Fruit fly (Drosophila melanogaster) whole organism, adult: ENCODE results near the gene RpS17.

ENCODE experiments used
- CG11617 ChIP-seq: fragments of 200-800 bp; sonication (Bioruptor generic); optimal IDR thresholded peaks from 2 replicates; lab custom pipeline; 2017; ENCODE audit warnings: mild to moderate bottlenecking, missing biosample characterization, missing genetic modification reagents, missing genetic modification characterization
- CG12768 ChIP-seq: fragments of 200-800 bp; sonication (Bioruptor generic); optimal IDR thresholded peaks from 2 replicates; lab custom pipeline; 2017; ENCODE audit warnings: missing biosample characterization, missing genetic modification characterization, mild to moderate bottlenecking, moderate library complexity, missing genetic modification reagents
- CG14711 ChIP-seq: fragments of 200-800 bp; sonication (Bioruptor generic); optimal IDR thresholded peaks from 2 replicates; lab custom pipeline; 2018; ENCODE audit warnings: missing biosample characterization, mild to moderate bottlenecking, missing genetic modification characterization, moderate library complexity
- CG1620 ChIP-seq: fragments of 200-800 bp; sonication (Bioruptor generic); optimal IDR thresholded peaks from 2 replicates; lab custom pipeline; 2016; ENCODE audit warnings: missing biosample characterization, missing genetic modification characterization
- CG33017 ChIP-seq: fragments of 200-800 bp; sonication (Bioruptor generic); optimal IDR thresholded peaks from 2 replicates; lab custom pipeline; 2018; ENCODE audit warnings: missing biosample characterization, mild to moderate bottlenecking, missing genetic modification characterization, moderate library complexity
- CG5204 ChIP-seq: fragments of 200-800 bp; sonication (Bioruptor generic); optimal IDR thresholded peaks from 2 replicates; lab custom pipeline; 2016; ENCODE audit warnings: missing biosample characterization, missing genetic modification characterization
- CG7045 ChIP-seq: fragments of 200-800 bp; sonication (Bioruptor generic); optimal IDR thresholded peaks from 2 replicates; lab custom pipeline; 2017; ENCODE audit warnings: missing biosample characterization, mild to moderate bottlenecking, missing genetic modification characterization
- CG7101 ChIP-seq: fragments of 200-800 bp; sonication (Bioruptor generic); optimal IDR thresholded peaks from 2 replicates; lab custom pipeline; 2018; ENCODE audit warnings: missing biosample characterization, mild to moderate bottlenecking, missing genetic modification characterization, moderate library complexity
- Clk ChIP-seq: fragments of 200-800 bp; sonication (Bioruptor generic); optimal IDR thresholded peaks from 2 replicates; lab custom pipeline; 2017; ENCODE audit warnings: missing biosample characterization, missing genetic modification characterization
- Crg-1 ChIP-seq: fragments of 200-800 bp; sonication (Bioruptor generic); optimal IDR thresholded peaks from 2 replicates; lab custom pipeline; 2016; ENCODE audit warnings: missing biosample characterization, missing genetic modification characterization
- Hr96 ChIP-seq: fragments of 200-800 bp; sonication (Bioruptor generic); optimal IDR thresholded peaks from 2 replicates; lab custom pipeline; 2016; ENCODE audit warnings: missing biosample characterization, missing genetic modification characterization
- Mnt ChIP-seq: fragments of 200-800 bp; sonication (Bioruptor generic); optimal IDR thresholded peaks from 2 replicates; lab custom pipeline; 2016; ENCODE audit warnings: missing biosample characterization, mild to moderate bottlenecking, missing genetic modification characterization
- bab1 ChIP-seq: fragments of 200-800 bp; sonication (Bioruptor generic); optimal IDR thresholded peaks from 3 replicates; lab custom pipeline; 2019; ENCODE audit warnings: missing biosample characterization, mild to moderate bottlenecking, missing genetic modification characterization, moderate library complexity
- cic ChIP-seq: fragments of 200-800 bp; sonication (Bioruptor generic); optimal IDR thresholded peaks from 2 replicates; lab custom pipeline; 2017; ENCODE audit warnings: missing biosample characterization, mild to moderate bottlenecking, missing genetic modification characterization, moderate library complexity
- cnc ChIP-seq, 2 experiments: fragments of >200 bp; optimal IDR thresholded peaks; 2 replicates each; lab custom pipeline; 2017
- kay ChIP-seq: fragments of 200-800 bp; sonication (Bioruptor generic); peaks from one replicate; lab custom pipeline; 2016; ENCODE audit warnings: missing biosample characterization, missing genetic modification characterization, borderline replicate concordance
- ovo ChIP-seq: fragments of 200-800 bp; sonication (Bioruptor generic); optimal IDR thresholded peaks from 2 replicates; lab custom pipeline; 2016; ENCODE audit warnings: missing biosample characterization, missing genetic modification characterization
- pad ChIP-seq: fragments of 200-800 bp; sonication (Bioruptor generic); optimal IDR thresholded peaks from 3 replicates; lab custom pipeline; 2017; ENCODE audit warnings: missing biosample characterization, missing genetic modification characterization, mild to moderate bottlenecking, moderate library complexity, missing genetic modification reagents
- tj ChIP-seq: fragments of 200-800 bp; sonication (Bioruptor generic); optimal IDR thresholded peaks from 3 replicates; lab custom pipeline; 2017; ENCODE audit warnings: missing biosample characterization, mild to moderate bottlenecking, missing genetic modification characterization, moderate library complexity
- toe ChIP-seq: fragments of 200-800 bp; sonication (Bioruptor generic); optimal IDR thresholded peaks from 2 replicates; lab custom pipeline; 2016; ENCODE audit warnings: missing biosample characterization, missing genetic modification characterization

The RpS17 gene

dm6 chr3L:9401354-9402156 is 28.1 kb downstream of the RpS17 start:
- TF ChIP-seq CG11617 (GFP tag; lab: Kevin White, UChicago) (no peak), CG12768 (GFP tag; lab: Kevin White, UChicago) (peak; percentile 13), ovo (peak; percentile 93), tj (GFP tag; lab: Kevin White, UChicago) (peak; percentile 74), pad (GFP tag; lab: Kevin White, UChicago) (peak; percentile 87), CG5204 (GFP tag; lab: Kevin White, UChicago) (no peak), Crg-1 (GFP tag; lab: Kevin White, UChicago) (no peak), CG7045 (GFP tag; lab: Kevin White, UChicago) (no peak), Clk (GFP tag; lab: Kevin White, UChicago) (no peak), CG33017 (tag; lab: Kevin White, UChicago) (no peak), kay (GFP tag; lab: Kevin White, UChicago) (peak; percentile 96)

- TF ChIP-seq pad (GFP tag; lab: Kevin White, UChicago) (no peak), CG7101 (tag; lab: Kevin White, UChicago) (no peak), CG5204 (GFP tag; lab: Kevin White, UChicago) (no peak), tj (GFP tag; lab: Kevin White, UChicago) (no peak), toe (GFP tag; lab: Kevin White, UChicago) (no peak), bab1 (GFP tag; lab: Kevin White, UChicago) (no peak), CG7045 (GFP tag; lab: Kevin White, UChicago) (no peak), CG33017 (tag; lab: Kevin White, UChicago) (no peak), kay (GFP tag; lab: Kevin White, UChicago) (no peak), ovo (no peak), CG1620 (GFP tag; lab: Kevin White, UChicago) (no peak), CG14711 (no peak), CG12768 (GFP tag; lab: Kevin White, UChicago) (no peak), Mnt (no peak), Clk (GFP tag; lab: Kevin White, UChicago) (no peak), CG11617 (GFP tag; lab: Kevin White, UChicago) (no peak), cnc (optimal IDR thresholded peaks at IDR 0.05; lab: Kevin White, UChicago) (no peak), Crg-1 (GFP tag; lab: Kevin White, UChicago) (no peak), cic (GFP tag; lab: Kevin White, UChicago) (no peak), Hr96 (no peak)
Measured at dm6 chr3L:9400697-9401353, 28.8 kb downstream of the RpS17 start.

dm6 chr3L:9399855-9400254 is 29.8 kb downstream of the RpS17 start:
- TF ChIP-seq CG5204 (GFP tag; lab: Kevin White, UChicago) (no peak), tj (GFP tag; lab: Kevin White, UChicago) (no peak), bab1 (GFP tag; lab: Kevin White, UChicago) (no peak), CG7045 (GFP tag; lab: Kevin White, UChicago) (no peak)

- TF ChIP-seq cic (GFP tag; lab: Kevin White, UChicago): peak; percentile 38
- no peak for TF ChIP-seq CG12768 (GFP tag; lab: Kevin White, UChicago)
- TF ChIP-seq Mnt: peak; percentile 63
- TF ChIP-seq toe (GFP tag; lab: Kevin White, UChicago): no peak
- TF ChIP-seq ovo: peak; percentile 39
- TF ChIP-seq CG1620 (GFP tag; lab: Kevin White, UChicago): peak; percentile 49
- TF ChIP-seq bab1 (GFP tag; lab: Kevin White, UChicago): peak; percentile 42
- peak; percentile 37 for TF ChIP-seq CG7101 (tag; lab: Kevin White, UChicago)
- peak; percentile 33 for TF ChIP-seq Crg-1 (GFP tag; lab: Kevin White, UChicago)
- peak; percentile 76 for TF ChIP-seq CG11617 (GFP tag; lab: Kevin White, UChicago)
- TF ChIP-seq tj (GFP tag; lab: Kevin White, UChicago): no peak
- peak; percentile 49 for TF ChIP-seq CG33017 (tag; lab: Kevin White, UChicago)
- peak; percentile 98 for TF ChIP-seq kay (GFP tag; lab: Kevin White, UChicago)
- peak; percentile 43 for TF ChIP-seq CG14711
Measured at dm6 chr3L:9399013-9399750, 30.4 kb downstream of the RpS17 start, which contains the start of gene CG4080. CG4080 (minus strand) TSS chr3L:9399227.

dm6 chr3L:9398435-9398981 is 31.1 kb downstream of the RpS17 start:
- TF ChIP-seq cic (GFP tag; lab: Kevin White, UChicago) (no peak), CG11617 (GFP tag; lab: Kevin White, UChicago) (no peak), CG7045 (GFP tag; lab: Kevin White, UChicago) (peak; percentile 45)
